Worm (Caenorhabditis elegans): ENCODE measurements around the gene dlc-2.

- TF ChIP-seq hmbx-1 (tag; optimal IDR thresholded peaks at IDR 0.05) = no peak
- no peak for TF ChIP-seq sea-1 (GFP tag; conservative IDR thresholded peaks at IDR 0.05)
- no peak for TF ChIP-seq B0310.2 (tag; optimal IDR thresholded peaks at IDR 0.05)
- no peak for TF ChIP-seq hmg-4 (GFP tag; optimal IDR thresholded peaks at IDR 0.05)
- no peak for TF ChIP-seq ets-7 (tag; optimal IDR thresholded peaks at IDR 0.05)
- TF ChIP-seq ceh-36 (tag; optimal IDR thresholded peaks at IDR 0.05) = no peak
- TF ChIP-seq ama-1 (optimal IDR thresholded peaks at IDR 0.05) = no peak
- TF ChIP-seq pes-1 (GFP tag; IDR thresholded peaks at IDR 0.05) = no peak
- TF ChIP-seq scrt-1 (GFP tag; IDR thresholded peaks at IDR 0.05) = no peak
- no peak for TF ChIP-seq flt-1 (GFP tag; IDR thresholded peaks at IDR 0.05)
Measured at ce11 chrIV:12075497-12075896, 35.9 kb downstream of the dlc-2 start, which contains the start of gene K08E4.7.

All from whole organism, early embryonic.